Worm (Caenorhabditis elegans) whole organism, L2 larva: Measurements from ENCODE around the gene cisd-3.1.

Experiments used
- R02D3.7 ChIP-seq: fragments of 150-350 bp; optimal IDR thresholded peaks from 2 replicates; lab custom pipeline; 2014; ENCODE audit warnings: missing biosample characterization, missing genetic modification characterization
- Y55F3AM.14 ChIP-seq: fragments of 200-800 bp; sonication (Bioruptor generic); optimal IDR thresholded peaks from 2 replicates; lab custom pipeline; 2018; ENCODE audit warnings: mild to moderate bottlenecking, missing genetic modification characterization, missing compliant biosample characterization
- ceh-82 ChIP-seq: fragments of 150-350 bp; optimal IDR thresholded peaks from 2 replicates; lab custom pipeline; 2014; ENCODE audit warnings: missing biosample characterization, missing genetic modification characterization
- nhr-10 ChIP-seq: sonication (generic microtip); optimal IDR thresholded peaks from 2 replicates; lab custom pipeline; 2017; ENCODE audit warnings: missing biosample characterization, missing genetic modification characterization
- nhr-237 ChIP-seq: fragments of 150-350 bp; optimal IDR thresholded peaks from 2 replicates; lab custom pipeline; 2014; ENCODE audit warnings: missing biosample characterization, missing genetic modification characterization

DNA sequence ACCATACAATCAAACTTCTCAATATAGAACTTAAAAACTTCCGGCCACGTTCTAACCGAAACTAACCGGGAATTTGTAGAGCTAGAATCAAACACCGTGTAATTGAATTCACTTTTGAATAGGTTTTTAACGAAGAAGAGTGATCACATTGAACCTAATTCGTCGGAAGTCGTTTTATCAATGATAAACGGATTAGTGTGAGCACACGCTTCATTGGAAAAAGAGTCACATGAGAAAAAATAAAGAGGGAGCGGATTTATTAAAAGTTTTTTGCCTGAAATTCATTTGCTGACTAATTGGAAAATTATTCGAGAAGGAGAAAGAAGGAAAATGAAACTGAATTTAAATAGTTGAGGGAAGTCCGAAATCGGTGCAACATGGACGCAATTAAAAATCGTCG is 47.0 kb upstream of the cisd-3.1 start:
- TF ChIP-seq ceh-82 (tag; lab: Kevin White, UChicago) (no peak), Y55F3AM.14 (GFP tag; lab: Kevin White, UChicago) (no peak), nhr-10 (tag; lab: Kevin White, UChicago) (no peak), R02D3.7 (tag; lab: Kevin White, UChicago) (no peak), nhr-237 (tag; lab: Kevin White, UChicago) (no peak)
